Fruit fly (Drosophila melanogaster) whole organism, prepupa: ENCODE data around the gene Naam.

Experiments
- Blimp-1 ChIP-seq: fragments of 200-800 bp; sonication (Bioruptor generic); optimal IDR thresholded peaks from 3 replicates; lab custom pipeline; 2017; ENCODE audit warnings: missing biosample characterization, missing genetic modification characterization, mild to moderate bottlenecking, moderate library complexity, missing genetic modification reagents
- CG10669 ChIP-seq: fragments of 200-800 bp; sonication (Bioruptor generic); optimal IDR thresholded peaks from 3 replicates; lab custom pipeline; 2018; ENCODE audit warnings: missing biosample characterization, mild to moderate bottlenecking, missing genetic modification characterization, moderate library complexity
- CG11294 ChIP-seq: fragments of 200-800 bp; sonication (Bioruptor generic); IDR thresholded peaks from 2 replicates; pipeline ENCODE4 v1.3.6; 2022; ENCODE audit warnings: missing biosample characterization, missing genetic modification characterization
- CG11762 ChIP-seq: fragments of 200-800 bp; sonication (Bioruptor generic); optimal IDR thresholded peaks from 3 replicates; lab custom pipeline; 2016; ENCODE audit warnings: missing biosample characterization, missing genetic modification characterization; ENCODE audit not compliant: insufficient read depth
- CG15336 ChIP-seq: fragments of 200-800 bp; sonication (Bioruptor generic); IDR thresholded peaks from 2 replicates; pipeline ENCODE4 v1.3.6; 2022; ENCODE audit warnings: missing biosample characterization, missing genetic modification characterization
- CG1621 ChIP-seq: fragments of 200-800 bp; sonication (Bioruptor generic); optimal IDR thresholded peaks from 3 replicates; lab custom pipeline; 2018; ENCODE audit warnings: missing biosample characterization, mild to moderate bottlenecking, missing genetic modification characterization
- CG16779 ChIP-seq: fragments of 200-800 bp; sonication (Bioruptor generic); optimal IDR thresholded peaks from 3 replicates; lab custom pipeline; 2017; ENCODE audit warnings: missing biosample characterization, mild to moderate bottlenecking, missing genetic modification characterization
- CG3032 ChIP-seq: fragments of 200-800 bp; optimal IDR thresholded peaks from 2 replicates; lab custom pipeline; 2019; ENCODE audit warnings: missing biosample characterization, mild to moderate bottlenecking, missing genetic modification characterization, moderate library complexity
- CG31627 ChIP-seq: fragments of 200-800 bp; sonication (Bioruptor generic); optimal IDR thresholded peaks from 3 replicates; lab custom pipeline; 2016; ENCODE audit warnings: missing biosample characterization, missing genetic modification characterization
- CG32006 ChIP-seq: fragments of 200-800 bp; sonication (Bioruptor generic); optimal IDR thresholded peaks from 3 replicates; lab custom pipeline; 2017; ENCODE audit warnings: missing biosample characterization, mild to moderate bottlenecking, missing genetic modification characterization
- CG34406 ChIP-seq: fragments of 200-800 bp; sonication (Bioruptor generic); optimal IDR thresholded peaks from 3 replicates; lab custom pipeline; 2016; ENCODE audit warnings: missing biosample characterization, missing genetic modification characterization
- CG3919 ChIP-seq: fragments of 200-800 bp; sonication (Bioruptor generic); optimal IDR thresholded peaks from 3 replicates; lab custom pipeline; 2016; ENCODE audit warnings: missing biosample characterization, missing genetic modification characterization
- CG6163 ChIP-seq: fragments of 200-800 bp; sonication (Bioruptor generic); IDR thresholded peaks from 3 replicates; pipeline ENCODE4 v1.3.6; 2022; ENCODE audit warnings: missing biosample characterization, missing genetic modification characterization
- CG6276 ChIP-seq: fragments of 200-800 bp; sonication (Bioruptor generic); optimal IDR thresholded peaks from 2 replicates; lab custom pipeline; 2017; ENCODE audit warnings: missing biosample characterization, mild to moderate bottlenecking, missing genetic modification characterization
- CG6792 ChIP-seq: fragments of 200-800 bp; sonication (Bioruptor generic); optimal IDR thresholded peaks from 3 replicates; lab custom pipeline; 2016; ENCODE audit warnings: missing biosample characterization, missing genetic modification characterization
- CG7368 ChIP-seq: fragments of 200-800 bp; sonication (Bioruptor generic); optimal IDR thresholded peaks from 3 replicates; lab custom pipeline; 2016; ENCODE audit warnings: missing biosample characterization, missing genetic modification characterization
- CG8119 ChIP-seq: fragments of 200-800 bp; sonication (Bioruptor generic); IDR thresholded peaks from 3 replicates; pipeline ENCODE4 v1.3.6; 2022; ENCODE audit warnings: missing biosample characterization, missing genetic modification characterization
- CG8319 ChIP-seq: fragments of 200-800 bp; sonication (Bioruptor generic); optimal IDR thresholded peaks from 3 replicates; lab custom pipeline; 2016; ENCODE audit warnings: missing biosample characterization, missing genetic modification characterization
- CG8632 ChIP-seq: fragments of 200-800 bp; sonication (Bioruptor generic); optimal IDR thresholded peaks from 3 replicates; lab custom pipeline; 2016; ENCODE audit warnings: missing biosample characterization, missing genetic modification characterization
- CG9139 ChIP-seq: fragments of 200-800 bp; sonication (Bioruptor generic); optimal IDR thresholded peaks from 3 replicates; lab custom pipeline; 2017; ENCODE audit warnings: missing biosample characterization, mild to moderate bottlenecking, missing genetic modification characterization
- Eip75B ChIP-seq: fragments of 200-800 bp; sonication (Bioruptor generic); optimal IDR thresholded peaks from 3 replicates; lab custom pipeline; 2016; ENCODE audit warnings: missing biosample characterization, missing genetic modification characterization
- Eip93F ChIP-seq: fragments of 200-800 bp; sonication (Bioruptor generic); optimal IDR thresholded peaks from 2 replicates; lab custom pipeline; 2016; ENCODE audit warnings: missing biosample characterization, mild to moderate bottlenecking, missing genetic modification characterization
- Ets21C ChIP-seq: fragments of 200-800 bp; sonication (Bioruptor generic); optimal IDR thresholded peaks from 3 replicates; lab custom pipeline; 2016; ENCODE audit warnings: missing biosample characterization, missing genetic modification characterization
- Ets96B ChIP-seq: fragments of 200-800 bp; optimal IDR thresholded peaks from 2 replicates; lab custom pipeline; 2019; ENCODE audit warnings: missing biosample characterization, mild to moderate bottlenecking, missing genetic modification characterization, moderate library complexity
- Gug ChIP-seq: fragments of 200-800 bp; sonication (Bioruptor generic); IDR thresholded peaks from 2 replicates; pipeline ENCODE4 v1.3.6; 2022; ENCODE audit warnings: missing biosample characterization, missing genetic modification characterization
- Hr38 ChIP-seq: sonication (Bioruptor generic); optimal IDR thresholded peaks from 2 replicates; lab custom pipeline; 2016; ENCODE audit warnings: missing biosample characterization, missing genetic modification characterization
- Hr39 ChIP-seq: fragments of 200-800 bp; sonication (Bioruptor generic); optimal IDR thresholded peaks from 2 replicates; lab custom pipeline; 2016; ENCODE audit warnings: missing biosample characterization, missing genetic modification characterization
- Lpt ChIP-seq: fragments of 200-800 bp; sonication (Bioruptor generic); optimal IDR thresholded peaks from 3 replicates; lab custom pipeline; 2016; ENCODE audit warnings: missing biosample characterization, missing genetic modification characterization
- Met ChIP-seq: fragments of 200-800 bp; sonication (Bioruptor generic); optimal IDR thresholded peaks from 3 replicates; lab custom pipeline; 2016; ENCODE audit warnings: missing biosample characterization, missing genetic modification characterization
- OdsH ChIP-seq: fragments of 200-800 bp; sonication (Bioruptor generic); optimal IDR thresholded peaks from 3 replicates; lab custom pipeline; 2016; ENCODE audit warnings: missing biosample characterization, missing genetic modification characterization
- Smox ChIP-seq: fragments of 200-800 bp; sonication (Bioruptor generic); optimal IDR thresholded peaks from 3 replicates; lab custom pipeline; 2016; ENCODE audit warnings: missing biosample characterization, missing genetic modification characterization
- Sox14 ChIP-seq: fragments of 200-800 bp; sonication (Bioruptor generic); optimal IDR thresholded peaks from 3 replicates; lab custom pipeline; 2016; ENCODE audit warnings: missing biosample characterization, missing genetic modification characterization
- Sox15 ChIP-seq: fragments of 200-800 bp; sonication (Bioruptor generic); optimal IDR thresholded peaks from 3 replicates; lab custom pipeline; 2016; ENCODE audit warnings: missing biosample characterization, missing genetic modification characterization
- achi ChIP-seq: fragments of 200-800 bp; sonication (Bioruptor generic); optimal IDR thresholded peaks from 3 replicates; lab custom pipeline; 2016; ENCODE audit warnings: missing biosample characterization, missing genetic modification characterization
- acj6 ChIP-seq: fragments of 200-800 bp; sonication (Bioruptor generic); optimal IDR thresholded peaks from 3 replicates; lab custom pipeline; 2016; ENCODE audit warnings: missing biosample characterization, missing genetic modification characterization
- cyc ChIP-seq: fragments of 200-800 bp; sonication (Bioruptor generic); optimal IDR thresholded peaks from 3 replicates; lab custom pipeline; 2016; ENCODE audit warnings: missing biosample characterization, missing genetic modification characterization
- fd59A ChIP-seq: fragments of 200-800 bp; sonication (Bioruptor generic); optimal IDR thresholded peaks from 2 replicates; lab custom pipeline; 2017; ENCODE audit warnings: missing biosample characterization, mild to moderate bottlenecking, missing genetic modification characterization, missing genetic modification reagents
- fkh ChIP-seq: fragments of 200-800 bp; sonication (Bioruptor generic); optimal IDR thresholded peaks from 3 replicates; lab custom pipeline; 2017; ENCODE audit warnings: missing biosample characterization, mild to moderate bottlenecking, missing genetic modification characterization, moderate library complexity
- lz ChIP-seq: fragments of 200-800 bp; sonication (Bioruptor generic); optimal IDR thresholded peaks from 3 replicates; lab custom pipeline; 2016; ENCODE audit warnings: missing biosample characterization, missing genetic modification characterization
- net ChIP-seq: fragments of 200-800 bp; sonication (Bioruptor generic); optimal IDR thresholded peaks from 3 replicates; lab custom pipeline; 2016; ENCODE audit warnings: missing biosample characterization, missing genetic modification characterization
- salr ChIP-seq, 2 experiments: fragments of 200-800 bp; sonication (Bioruptor generic); optimal IDR thresholded peaks; 3 replicates each; lab custom pipeline; 2016 to 2018; ENCODE audit warnings: missing biosample characterization in 2 of 2, missing genetic modification characterization in 2 of 2, mild to moderate bottlenecking in 1 of 2
- ss ChIP-seq, 2 experiments: fragments of 200-800 bp; sonication (Bioruptor generic); optimal IDR thresholded peaks; 2 replicates in 1 of 2; 3 replicates in 1 of 2; lab custom pipeline; 2017 to 2018; ENCODE audit warnings: mild to moderate bottlenecking in 2 of 2, missing biosample characterization in 2 of 2, missing genetic modification characterization in 2 of 2, moderate library complexity in 1 of 2
- svp ChIP-seq: fragments of 200-800 bp; sonication (Bioruptor generic); peaks from one replicate; lab custom pipeline; 2016; ENCODE audit warnings: missing biosample characterization, missing genetic modification characterization
- topi ChIP-seq: fragments of 200-800 bp; sonication (Bioruptor generic); optimal IDR thresholded peaks from 3 replicates; lab custom pipeline; 2016; ENCODE audit warnings: missing biosample characterization, missing genetic modification characterization
- vri ChIP-seq: fragments of 200-800 bp; sonication (Bioruptor generic); optimal IDR thresholded peaks from 3 replicates; lab custom pipeline; 2016; ENCODE audit warnings: missing biosample characterization, mild to moderate bottlenecking, missing genetic modification characterization

Naam gene

DNA sequence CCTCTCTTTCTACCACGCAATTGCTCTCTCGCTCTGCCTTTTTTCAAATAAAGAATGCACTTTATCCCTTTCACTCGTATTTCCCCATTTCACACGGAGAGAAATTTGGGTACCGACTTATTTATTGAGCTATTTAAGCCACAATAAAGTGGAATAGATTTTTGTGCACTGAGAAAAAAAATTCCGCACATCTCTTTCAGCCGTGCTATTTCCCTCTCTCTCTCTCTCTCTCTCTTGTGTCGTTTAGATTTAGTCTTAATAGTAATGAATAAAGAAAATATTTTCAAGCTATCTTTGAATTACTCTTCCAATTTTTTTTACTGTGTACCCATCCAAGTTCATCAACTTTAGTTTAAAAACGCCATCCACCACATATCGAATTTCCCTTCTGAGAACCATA lies 47.6 kb upstream of the Naam start (continued):
- TF ChIP-seq CG11294 (GFP tag; lab: Robert Waterston, UW) (peak; percentile 53), CG32006 (peak; percentile 75), CG9139 (GFP tag; lab: Kevin White, UChicago) (peak; percentile 37), CG8319 (GFP tag; lab: Kevin White, UChicago) (peak; percentile 53), ss (GFP tag; optimal IDR thresholded peaks at IDR 0.05; lab: Kevin White, UChicago) (peak in 1 of 2 experiments; percentile 50), CG8119 (GFP tag; lab: Robert Waterston, UW) (peak; percentile 66), fd59A (peak; percentile 43), cyc (GFP tag; lab: Kevin White, UChicago) (peak; percentile 77), OdsH (GFP tag; lab: Kevin White, UChicago) (peak; percentile 79), Lpt (peak; percentile 68), Ets96B (tag; lab: Kevin White, UChicago) (no peak), Hr39 (peak; percentile 80), CG6163 (GFP tag; lab: Robert Waterston, UW) (peak; percentile 72), CG6276 (peak; percentile 46), Gug (GFP tag; lab: Robert Waterston, UW) (peak; percentile 42), Smox (GFP tag; lab: Kevin White, UChicago) (peak; percentile 76), CG16779 (tag; lab: Kevin White, UChicago) (no peak), Sox15 (peak; percentile 66)

dm6 chr3R:19624482-19624881 lies 46.8 kb upstream of the Naam start:
- TF ChIP-seq Eip75B: no peak
- no peak for TF ChIP-seq Ets21C (GFP tag; lab: Kevin White, UChicago)
- no peak for TF ChIP-seq CG8632 (GFP tag; lab: Kevin White, UChicago)
- TF ChIP-seq vri (GFP tag; lab: Kevin White, UChicago): no peak
- TF ChIP-seq svp (GFP tag; lab: Kevin White, UChicago): peak; percentile 56
- TF ChIP-seq net: no peak
- peak; percentile 63 for TF ChIP-seq CG1621 (tag; lab: Kevin White, UChicago)
- no peak for TF ChIP-seq salr (GFP tag; optimal IDR thresholded peaks at IDR 0.05; lab: Kevin White, UChicago)
- no peak for TF ChIP-seq CG6792 (GFP tag; lab: Kevin White, UChicago)
- peak; percentile 10; the same call in 1 of the 3 replicates for TF ChIP-seq CG6163 (GFP tag; lab: Robert Waterston, UW)
- TF ChIP-seq CG9139 (GFP tag; lab: Kevin White, UChicago): peak; percentile 2
- TF ChIP-seq CG10669: no peak

DNA sequence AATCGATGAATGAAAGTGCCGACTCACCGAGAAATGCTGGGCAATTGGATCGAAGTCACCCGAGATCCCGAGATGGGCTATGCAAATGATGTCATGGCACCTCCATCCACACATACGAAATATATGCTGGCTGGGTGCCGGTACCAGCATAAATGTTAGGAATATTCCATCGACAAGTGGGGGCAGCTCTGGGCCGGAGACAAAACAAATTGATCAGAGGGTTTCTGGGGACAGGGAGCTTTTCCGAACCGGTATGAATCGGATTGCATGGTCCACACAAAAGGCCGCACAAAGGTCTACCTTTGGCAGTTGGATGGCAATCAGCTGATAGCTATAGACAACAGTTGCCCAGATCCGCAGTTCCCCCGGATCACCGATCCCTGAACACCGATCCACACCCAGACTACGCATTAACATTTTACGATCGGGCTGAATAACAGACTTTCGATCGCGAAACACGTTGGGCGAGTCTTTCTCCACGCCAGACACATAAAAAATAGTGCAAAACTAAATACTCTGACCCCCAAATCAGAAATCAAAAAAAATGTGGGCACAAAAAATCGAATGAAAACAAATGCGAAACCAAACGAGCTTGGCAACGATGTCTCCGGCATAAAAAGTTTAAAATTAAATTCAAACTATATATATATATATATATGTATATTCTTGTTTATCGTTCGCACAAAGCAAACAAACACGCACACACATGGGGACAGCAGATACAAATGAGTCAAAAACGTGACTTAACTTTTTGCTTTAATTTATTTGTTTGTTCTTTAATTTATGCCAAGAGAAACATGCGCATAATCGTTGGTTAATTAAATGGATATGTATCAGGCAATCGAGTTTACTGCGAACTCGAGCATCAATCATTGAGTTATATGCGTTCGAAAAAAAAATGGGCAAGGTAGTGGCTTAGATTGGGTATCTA lies 45.7 kb upstream of the Naam start:
- TF ChIP-seq Hr38 (GFP tag; lab: Kevin White, UChicago) (no peak), Smox (GFP tag; lab: Kevin White, UChicago) (no peak), CG8319 (GFP tag; lab: Kevin White, UChicago) (no peak), fkh (GFP tag; lab: Kevin White, UChicago) (no peak), achi (GFP tag; lab: Kevin White, UChicago) (peak; percentile 3), CG6163 (GFP tag; lab: Robert Waterston, UW) (no peak), ss (GFP tag; optimal IDR thresholded peaks at IDR 0.05; lab: Kevin White, UChicago) (peak in 1 of 2 experiments; percentile 27), Blimp-1 (GFP tag; lab: Kevin White, UChicago) (no peak), CG15336 (GFP tag; lab: Robert Waterston, UW) (no peak), fd59A (no peak), topi (no peak), CG3032 (tag; lab: Kevin White, UChicago) (no peak), CG1621 (tag; lab: Kevin White, UChicago) (no peak), CG31627 (GFP tag; lab: Kevin White, UChicago) (no peak), CG34406 (no peak), lz (GFP tag; lab: Kevin White, UChicago) (no peak), Met (no peak), CG3919 (GFP tag; lab: Kevin White, UChicago) (no peak), CG9139 (GFP tag; lab: Kevin White, UChicago) (no peak), CG11762 (GFP tag; lab: Kevin White, UChicago) (no peak), CG6276 (peak; percentile 30), Sox15 (no peak), acj6 (GFP tag; lab: Kevin White, UChicago) (no peak), CG6792 (GFP tag; lab: Kevin White, UChicago) (no peak), CG7368 (no peak), svp (GFP tag; lab: Kevin White, UChicago) (no peak), CG32006 (peak; percentile 28), Eip93F (GFP tag; lab: Kevin White, UChicago) (no peak), Sox14 (GFP tag; lab: Kevin White, UChicago) (no peak), salr (GFP tag; optimal IDR thresholded peaks at IDR 0.05; lab: Kevin White, UChicago) (no peak)
